Worm (Caenorhabditis elegans) whole organism, L2 larva: ENCODE data around the gene C05D11.5.

Experiments
- C34F6.9 ChIP-seq: fragments of 150-350 bp; optimal IDR thresholded peaks from 2 replicates; lab custom pipeline; 2014; ENCODE audit warnings: missing biosample characterization, missing genetic modification characterization
- F13H6.1 ChIP-seq: sonication (generic microtip); optimal IDR thresholded peaks from 2 replicates; lab custom pipeline; 2016; ENCODE audit warnings: missing genetic modification characterization, missing compliant biosample characterization
- R02D3.7 ChIP-seq: fragments of 150-350 bp; optimal IDR thresholded peaks from 2 replicates; lab custom pipeline; 2014; ENCODE audit warnings: missing biosample characterization, missing genetic modification characterization
- Y55F3AM.14 ChIP-seq: fragments of 200-800 bp; sonication (Bioruptor generic); optimal IDR thresholded peaks from 2 replicates; lab custom pipeline; 2018; ENCODE audit warnings: mild to moderate bottlenecking, missing genetic modification characterization, missing compliant biosample characterization
- aly-2 ChIP-seq: fragments of 150-350 bp; optimal IDR thresholded peaks from 2 replicates; lab custom pipeline; 2014; ENCODE audit warnings: missing biosample characterization, missing genetic modification characterization
- ama-1 ChIP-seq: fragments of 150-350 bp; optimal IDR thresholded peaks from 2 replicates; lab custom pipeline; 2018; ENCODE audit warnings: inconsistent platforms
- blmp-1 ChIP-seq: sonication (generic microtip); optimal IDR thresholded peaks from 2 replicates; lab custom pipeline; 2017; ENCODE audit warnings: missing genetic modification characterization, mild to moderate bottlenecking, missing compliant biosample characterization, antibody characterized with exemption, moderate library complexity; ENCODE audit not compliant: insufficient read depth
- ceh-16 ChIP-seq: fragments of 150-350 bp; optimal IDR thresholded peaks from 2 replicates; lab custom pipeline; 2014; ENCODE audit warnings: missing biosample characterization, missing genetic modification characterization
- ceh-82 ChIP-seq: fragments of 150-350 bp; optimal IDR thresholded peaks from 2 replicates; lab custom pipeline; 2014; ENCODE audit warnings: missing biosample characterization, missing genetic modification characterization
- crh-2 ChIP-seq: sonication (generic microtip); optimal IDR thresholded peaks from 2 replicates; lab custom pipeline; 2017; ENCODE audit warnings: missing biosample characterization, missing genetic modification characterization
- dmd-4 ChIP-seq: sonication (generic microtip); optimal IDR thresholded peaks from 2 replicates; lab custom pipeline; 2017; ENCODE audit warnings: missing biosample characterization, missing genetic modification characterization
- egl-27 ChIP-seq: sonication (generic microtip); optimal IDR thresholded peaks from 3 replicates; lab custom pipeline; 2017; ENCODE audit warnings: missing biosample characterization, missing genetic modification reagents, missing genetic modification characterization
- fos-1 ChIP-seq: fragments of 150-350 bp; optimal IDR thresholded peaks from 2 replicates; lab custom pipeline; 2014; ENCODE audit warnings: missing biosample characterization, missing genetic modification characterization
- gmeb-1 ChIP-seq: fragments of 150-350 bp; optimal IDR thresholded peaks from 2 replicates; lab custom pipeline; 2014; ENCODE audit warnings: missing biosample characterization, missing genetic modification characterization
- lin-13 ChIP-seq: fragments of 150-350 bp; optimal IDR thresholded peaks from 2 replicates; lab custom pipeline; 2014; ENCODE audit warnings: missing biosample characterization, missing genetic modification reagents, missing genetic modification characterization
- lin-39 ChIP-seq: fragments of 150-350 bp; optimal IDR thresholded peaks from 2 replicates; lab custom pipeline; 2014; ENCODE audit warnings: missing biosample characterization, missing genetic modification reagents, missing genetic modification characterization
- lsy-2 ChIP-seq, 2 experiments: fragments of 150-350 bp in 1 of 2; sonication (generic microtip) in 1 of 2; optimal IDR thresholded peaks; 2 replicates each; lab custom pipeline; 2014 to 2017; ENCODE audit warnings: missing biosample characterization in 2 of 2, missing genetic modification characterization in 2 of 2
- mab-5 ChIP-seq: fragments of 150-350 bp; optimal IDR thresholded peaks from 2 replicates; lab custom pipeline; 2014; ENCODE audit warnings: missing biosample characterization, missing genetic modification characterization
- mbf-1 ChIP-seq: sonication (generic microtip); optimal IDR thresholded peaks from 2 replicates; lab custom pipeline; 2017; ENCODE audit warnings: missing biosample characterization, missing genetic modification characterization
- mdl-1 ChIP-seq, 2 experiments: fragments of 150-350 bp in 1 of 2; sonication (generic microtip) in 1 of 2; optimal IDR thresholded peaks; 2 replicates each; lab custom pipeline; 2017; ENCODE audit warnings: missing biosample characterization in 2 of 2, missing genetic modification characterization in 2 of 2
- nhr-10 ChIP-seq: sonication (generic microtip); optimal IDR thresholded peaks from 2 replicates; lab custom pipeline; 2017; ENCODE audit warnings: missing biosample characterization, missing genetic modification characterization
- nhr-11 ChIP-seq: fragments of 150-350 bp; optimal IDR thresholded peaks from 2 replicates; lab custom pipeline; 2014; ENCODE audit warnings: missing biosample characterization, missing genetic modification characterization
- nhr-12 ChIP-seq: fragments of 150-350 bp; optimal IDR thresholded peaks from 2 replicates; lab custom pipeline; 2014; ENCODE audit warnings: missing biosample characterization, missing genetic modification characterization
- nhr-21 ChIP-seq: fragments of 150-350 bp; optimal IDR thresholded peaks from 2 replicates; lab custom pipeline; 2014; ENCODE audit warnings: missing biosample characterization, missing genetic modification characterization
- nhr-23 ChIP-seq: fragments of 150-350 bp; optimal IDR thresholded peaks from 2 replicates; lab custom pipeline; 2014; ENCODE audit warnings: missing biosample characterization, missing genetic modification reagents, missing genetic modification characterization
- nhr-25 ChIP-seq: fragments of 150-350 bp; sonication (generic microtip); optimal IDR thresholded peaks from 3 replicates; lab custom pipeline; 2014; ENCODE audit warnings: missing biosample characterization, missing genetic modification characterization
- nhr-6 ChIP-seq: fragments of 150-350 bp; optimal IDR thresholded peaks from 2 replicates; lab custom pipeline; 2014; ENCODE audit warnings: missing biosample characterization, missing genetic modification characterization
- nhr-77 ChIP-seq: fragments of 150-350 bp; optimal IDR thresholded peaks from 2 replicates; lab custom pipeline; 2014; ENCODE audit warnings: missing biosample characterization, missing genetic modification characterization
- sem-4 ChIP-seq: fragments of 150-350 bp; optimal IDR thresholded peaks from 2 replicates; lab custom pipeline; 2014; ENCODE audit warnings: missing biosample characterization, missing genetic modification reagents, missing genetic modification characterization
- sma-3 ChIP-seq: sonication (generic microtip); optimal IDR thresholded peaks from 2 replicates; lab custom pipeline; 2016; ENCODE audit warnings: missing genetic modification reagents, missing genetic modification characterization, missing compliant biosample characterization
- sma-9 ChIP-seq, 2 experiments: fragments of 150-350 bp in 1 of 2; sonication (generic microtip) in 1 of 2; optimal IDR thresholded peaks; 2 replicates each; lab custom pipeline; 2014 to 2016; ENCODE audit warnings: missing genetic modification characterization in 2 of 2, mild to moderate bottlenecking in 1 of 2, missing biosample characterization in 1 of 2, missing compliant biosample characterization in 1 of 2, missing genetic modification reagents in 1 of 2, moderate library complexity in 1 of 2
- unc-39 ChIP-seq: fragments of 150-350 bp; optimal IDR thresholded peaks from 2 replicates; lab custom pipeline; 2014; ENCODE audit warnings: missing biosample characterization, missing genetic modification characterization
- unc-55 ChIP-seq: fragments of 150-350 bp; sonication (generic microtip); optimal IDR thresholded peaks from 3 replicates; lab custom pipeline; 2014; ENCODE audit warnings: missing biosample characterization, missing genetic modification reagents, missing genetic modification characterization
- unc-62 ChIP-seq: fragments of 150-350 bp; optimal IDR thresholded peaks from 2 replicates; lab custom pipeline; 2014; ENCODE audit warnings: missing biosample characterization, missing genetic modification reagents, missing genetic modification characterization
- zag-1 ChIP-seq: fragments of 150-350 bp; optimal IDR thresholded peaks from 2 replicates; lab custom pipeline; 2014; ENCODE audit warnings: missing biosample characterization, missing genetic modification characterization
- ztf-1 ChIP-seq: fragments of 200-800 bp; sonication (Bioruptor generic); conservative IDR thresholded peaks from 2 replicates; pipeline ENCODE4 v1.3.6; 2022; ENCODE audit warnings: missing genetic modification characterization, missing compliant biosample characterization
- ztf-11 ChIP-seq: sonication (generic microtip); optimal IDR thresholded peaks from 2 replicates; lab custom pipeline; 2017; ENCODE audit warnings: missing biosample characterization, missing genetic modification characterization
- ztf-4 ChIP-seq: fragments of 150-350 bp; optimal IDR thresholded peaks from 2 replicates; lab custom pipeline; 2014; ENCODE audit warnings: missing biosample characterization, missing genetic modification characterization

Gene C05D11.5

DNA sequence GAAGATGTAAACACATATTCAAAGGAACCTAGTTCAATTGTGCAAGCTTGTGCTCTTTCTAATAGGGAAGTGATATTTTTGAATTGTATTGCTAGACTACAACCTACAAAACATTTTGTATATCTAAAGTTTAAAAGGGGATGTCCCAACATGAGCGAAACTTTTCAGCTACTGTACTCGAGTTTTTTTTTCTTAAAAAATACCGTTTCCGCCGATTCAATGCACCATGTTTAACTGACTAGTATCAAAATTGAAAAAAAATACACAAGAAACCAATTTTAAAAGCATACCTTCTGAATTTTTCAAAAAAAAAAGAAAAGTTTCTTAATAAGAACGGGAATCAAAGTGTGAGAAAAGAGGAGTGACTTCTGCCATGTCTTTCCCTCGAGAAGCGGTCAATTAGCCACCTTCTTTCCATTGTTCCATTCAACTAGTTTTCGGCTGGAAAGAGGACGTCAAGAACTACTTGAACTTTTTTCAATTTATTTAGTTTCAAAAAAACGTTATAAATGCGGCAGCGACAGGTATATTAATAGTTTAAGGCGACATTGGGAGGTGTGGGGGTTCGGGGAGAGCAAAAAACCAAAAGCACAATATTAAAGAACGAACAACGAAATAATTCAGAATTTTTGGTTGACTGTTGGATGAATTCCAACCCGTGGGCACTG, 3.6 kb upstream of the C05D11.5 start, which contains the start of gene nas-4:
Gene nas-4, minus strand, starts transcription at position 351 of the 668 bp plus-strand sequence.
- TF ChIP-seq egl-27: no peak
- no peak for TF ChIP-seq sma-9 (GFP tag; optimal IDR thresholded peaks at IDR 0.05; lab: Kevin White, UChicago)
- no peak for TF ChIP-seq sma-9 (tag; optimal IDR thresholded peaks at IDR 0.05; lab: Kevin White, UChicago)
- no peak for TF ChIP-seq unc-39
- TF ChIP-seq nhr-12 (tag; lab: Kevin White, UChicago): no peak
- no peak for TF ChIP-seq ceh-82 (tag; lab: Kevin White, UChicago)
- TF ChIP-seq F13H6.1: no peak
- TF ChIP-seq nhr-11: no peak
- peak; percentile 36 for TF ChIP-seq crh-2 (tag; lab: Kevin White, UChicago)
- no peak for TF ChIP-seq mdl-1 (tag; optimal IDR thresholded peaks at IDR 0.05; lab: Kevin White, UChicago)
- TF ChIP-seq nhr-21 (tag; lab: Kevin White, UChicago): peak; percentile 17
- no peak for TF ChIP-seq lin-39 (tag; lab: Kevin White, UChicago)
- peak; percentile 69 for TF ChIP-seq ama-1 (lab: Kevin White, UChicago)
- TF ChIP-seq lin-13: peak; percentile 42
- peak; percentile 7 for TF ChIP-seq unc-55
- peak; percentile 14 for TF ChIP-seq nhr-6
- TF ChIP-seq mab-5 (tag; lab: Kevin White, UChicago): no peak
- peak in 1 of 2 experiments; percentile 9 for TF ChIP-seq lsy-2 (tag; optimal IDR thresholded peaks at IDR 0.05; lab: Kevin White, UChicago)
- no peak for TF ChIP-seq nhr-10 (tag; lab: Kevin White, UChicago)
- peak; percentile 35 for TF ChIP-seq Y55F3AM.14 (GFP tag; lab: Kevin White, UChicago)
- TF ChIP-seq blmp-1 (tag; lab: Kevin White, UChicago): peak; percentile 3
- peak; percentile 27 for TF ChIP-seq nhr-25 (tag; lab: Kevin White, UChicago)
- peak; percentile 69 for TF ChIP-seq ztf-4 (tag; lab: Kevin White, UChicago)
- no peak for TF ChIP-seq R02D3.7 (tag; lab: Kevin White, UChicago)
- no peak for TF ChIP-seq ztf-1 (GFP tag; lab: Robert Waterston, UW)
- TF ChIP-seq aly-2 (tag; lab: Kevin White, UChicago): no peak
- no peak for TF ChIP-seq fos-1
- no peak for TF ChIP-seq zag-1
- no peak for TF ChIP-seq unc-62 (GFP tag; lab: Kevin White, UChicago)
- TF ChIP-seq dmd-4 (tag; lab: Kevin White, UChicago): no peak
- no peak for TF ChIP-seq sem-4 (tag; lab: Kevin White, UChicago)
- no peak for TF ChIP-seq mbf-1 (tag; lab: Kevin White, UChicago)
- no peak for TF ChIP-seq C34F6.9 (tag; lab: Kevin White, UChicago)
- TF ChIP-seq sma-3 (GFP tag; lab: Kevin White, UChicago): peak; percentile 46
- TF ChIP-seq nhr-77 (tag; lab: Kevin White, UChicago): no peak

DNA sequence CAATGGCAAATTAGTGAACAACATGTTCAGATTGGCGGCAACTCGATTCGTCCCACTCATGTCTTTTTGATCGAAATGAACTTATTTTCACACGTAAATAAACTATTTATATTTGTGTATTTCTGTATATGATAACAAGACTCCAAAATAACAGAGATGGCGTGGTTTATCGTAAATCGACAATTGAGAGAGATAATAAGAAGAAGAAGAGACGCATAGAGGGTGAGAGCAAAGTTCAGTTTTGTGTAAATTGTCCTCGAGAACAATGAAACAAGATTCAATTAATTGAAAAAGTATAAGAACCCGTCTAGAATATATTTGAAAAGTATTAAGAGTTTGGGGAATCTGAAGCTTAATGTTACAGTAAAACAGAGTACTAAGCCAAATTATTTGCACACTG, 384 bp downstream of the C05D11.5 start:
- peak; percentile 39 for TF ChIP-seq crh-2 (tag; lab: Kevin White, UChicago)
- TF ChIP-seq lsy-2 (tag; optimal IDR thresholded peaks at IDR 0.05; lab: Kevin White, UChicago): no peak
- TF ChIP-seq unc-55: no peak
- TF ChIP-seq nhr-21 (tag; lab: Kevin White, UChicago): no peak
- no peak for TF ChIP-seq ztf-1 (GFP tag; lab: Robert Waterston, UW)
- peak; percentile 3 for TF ChIP-seq fos-1
- peak; percentile 20 for TF ChIP-seq sma-9 (GFP tag; optimal IDR thresholded peaks at IDR 0.05; lab: Kevin White, UChicago)
- no peak for TF ChIP-seq sma-9 (tag; optimal IDR thresholded peaks at IDR 0.05; lab: Kevin White, UChicago)
- TF ChIP-seq mbf-1 (tag; lab: Kevin White, UChicago): no peak
- TF ChIP-seq, all 48 proteins: peak for 3

DNA sequence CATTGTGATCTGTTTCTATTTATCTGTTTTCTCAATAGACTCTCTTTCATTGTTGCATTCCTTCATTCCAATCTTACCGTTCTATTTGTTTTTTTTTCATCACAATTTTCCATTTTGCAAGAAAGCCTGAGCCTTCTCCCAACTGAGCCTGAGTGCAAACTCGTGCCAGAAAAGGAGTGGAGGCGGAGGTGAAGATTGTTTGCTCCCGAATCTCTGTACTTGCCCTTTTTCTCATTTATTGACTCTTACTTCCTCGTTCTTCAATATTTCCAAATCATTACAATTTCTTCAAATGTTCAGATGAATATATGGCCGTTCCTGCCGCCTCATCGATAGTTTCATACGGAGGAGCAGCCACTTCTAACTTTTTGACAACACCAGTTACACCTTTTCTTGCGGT, 5.0 kb downstream of the C05D11.5 start, which contains the start of gene let-756:
Gene let-756, plus strand, starts transcription at position 301 of the 400 bp plus-strand sequence.
- TF ChIP-seq nhr-21 (tag; lab: Kevin White, UChicago) (no peak), nhr-6 (no peak), nhr-23 (tag; lab: Kevin White, UChicago) (no peak), lin-13 (no peak), ztf-11 (tag; lab: Kevin White, UChicago) (no peak), nhr-11 (no peak), ceh-16 (tag; lab: Kevin White, UChicago) (no peak), egl-27 (no peak), R02D3.7 (tag; lab: Kevin White, UChicago) (no peak), lsy-2 (tag; optimal IDR thresholded peaks at IDR 0.05; lab: Kevin White, UChicago) (no peak), gmeb-1 (tag; lab: Kevin White, UChicago) (no peak), C34F6.9 (tag; lab: Kevin White, UChicago) (no peak)
